Fruit fly (Drosophila melanogaster): ENCODE results near the gene Set8.

Set8 gene

dm6 chr3R:14356619-14357018 lies 40.8 kb downstream of the Set8 start (continued):
- TF ChIP-seq CG15073 (GFP tag; optimal IDR thresholded peaks at IDR 0.05) (no peak), aop (GFP tag; IDR thresholded peaks at IDR 0.05) (no peak), CG31388 (GFP tag; optimal IDR thresholded peaks at IDR 0.05) (no peak), Scr (GFP tag; IDR thresholded peaks at IDR 0.05; ENCODE audit: partially characterized antibody) (no peak), bab2 (GFP tag; optimal IDR thresholded peaks at IDR 0.05) (peak; percentile 54), klu (GFP tag; IDR thresholded peaks at IDR 0.05) (no peak), CG16813 (GFP tag; IDR thresholded peaks at IDR 0.05; ENCODE audit: partially characterized antibody) (no peak), jumu (GFP tag; optimal IDR thresholded peaks at IDR 0.05) (no peak), CG5180 (GFP tag; optimal IDR thresholded peaks at IDR 0.05) (no peak), hkb (optimal IDR thresholded peaks at IDR 0.05) (no peak), hkb (GFP tag; IDR thresholded peaks at IDR 0.05) (peak; percentile 65), CG17361 (GFP tag; IDR thresholded peaks at IDR 0.05) (no peak), BEAF-32 (GFP tag; optimal IDR thresholded peaks at IDR 0.05) (no peak), CG31365 (tag; optimal IDR thresholded peaks at IDR 0.05) (no peak), Hr3 (GFP tag; optimal IDR thresholded peaks at IDR 0.05) (peak; percentile 8), Asciz (GFP tag; optimal IDR thresholded peaks at IDR 0.05) (no peak), CG11504 (tag; optimal IDR thresholded peaks at IDR 0.05) (peak; percentile 49), CG9437 (GFP tag; optimal IDR thresholded peaks at IDR 0.05) (no peak), hth (optimal IDR thresholded peaks at IDR 0.05) (no peak), Oli (tag; optimal IDR thresholded peaks at IDR 0.05) (peak; percentile 21), ara (GFP tag; IDR thresholded peaks at IDR 0.05) (peak; percentile 29; the same call in 1 of the 2 replicates), NC2β (GFP tag; optimal IDR thresholded peaks at IDR 0.05) (no peak), CG12391 (tag; optimal IDR thresholded peaks at IDR 0.05) (peak; percentile 30), Sox100B (GFP tag; optimal IDR thresholded peaks at IDR 0.05) (no peak), p53 (GFP tag; optimal IDR thresholded peaks at IDR 0.05) (no peak), unpg (GFP tag; optimal IDR thresholded peaks at IDR 0.05) (peak; percentile 14), CG10209 (GFP tag; optimal IDR thresholded peaks at IDR 0.05) (peak; percentile 22), vvl (GFP tag; IDR thresholded peaks at IDR 0.05) (peak; percentile 74), luna (GFP tag; optimal IDR thresholded peaks at IDR 0.05) (no peak), nau (GFP tag; optimal IDR thresholded peaks at IDR 0.05) (no peak), tgo (GFP tag; IDR thresholded peaks at IDR 0.05) (peak; percentile 39; the same call in 2 of the 3 replicates), CG17802 (tag; optimal IDR thresholded peaks at IDR 0.05) (no peak), CG7839 (tag; optimal IDR thresholded peaks at IDR 0.05) (peak; percentile 31), wek (GFP tag; optimal IDR thresholded peaks at IDR 0.05) (no peak), CG10565 (GFP tag; optimal IDR thresholded peaks at IDR 0.05) (no peak), CG8944 (GFP tag; optimal IDR thresholded peaks at IDR 0.05) (peak; percentile 8), Lpt (GFP tag; optimal IDR thresholded peaks at IDR 0.05) (no peak), Trl (optimal IDR thresholded peaks at IDR 0.05) (no peak), Trl (GFP tag; optimal IDR thresholded peaks at IDR 0.05) (no peak), CG2678 (tag; optimal IDR thresholded peaks at IDR 0.05) (peak; percentile 37), nmo (GFP tag; optimal IDR thresholded peaks at IDR 0.05) (peak; percentile 14), ems (GFP tag; optimal IDR thresholded peaks at IDR 0.05) (no peak), Sry-β (GFP tag; optimal IDR thresholded peaks at IDR 0.05) (no peak), al (GFP tag; IDR thresholded peaks at IDR 0.05) (peak; percentile 32; the same call in 1 of the 2 replicates), psq (GFP tag; optimal IDR thresholded peaks at IDR 0.05) (no peak), CG9609 (GFP tag; optimal IDR thresholded peaks at IDR 0.05) (peak; percentile 15), nerfin-2 (GFP tag; IDR thresholded peaks at IDR 0.05; ENCODE audit: partially characterized antibody) (no peak), CG12769 (tag; optimal IDR thresholded peaks at IDR 0.05) (peak; percentile 62), Med (GFP tag) (peak; percentile 91), stwl (tag; optimal IDR thresholded peaks at IDR 0.05) (no peak), sc (optimal IDR thresholded peaks at IDR 0.05) (no peak), sc (GFP tag; optimal IDR thresholded peaks at IDR 0.05) (no peak)

Measured in whole organism, embryonic.